Fruit fly (Drosophila melanogaster): Measurements from ENCODE around the gene CG5561.

- TF ChIP-seq Mnt (GFP tag; optimal IDR thresholded peaks at IDR 0.05), result no peak
- TF ChIP-seq CG14711 (tag; optimal IDR thresholded peaks at IDR 0.05), result no peak
- TF ChIP-seq toe (GFP tag; optimal IDR thresholded peaks at IDR 0.05), result no peak
- TF ChIP-seq bab1 (GFP tag; optimal IDR thresholded peaks at IDR 0.05), result no peak
- no peak for TF ChIP-seq kay (GFP tag; ENCODE audit: borderline replicate concordance)
- no peak for TF ChIP-seq cic (GFP tag; optimal IDR thresholded peaks at IDR 0.05)
- TF ChIP-seq cnc (optimal IDR thresholded peaks at IDR 0.05), result no peak
- no peak for TF ChIP-seq Clk (GFP tag; optimal IDR thresholded peaks at IDR 0.05)
- no peak for TF ChIP-seq CG7101 (tag; optimal IDR thresholded peaks at IDR 0.05)
- TF ChIP-seq pad (GFP tag; optimal IDR thresholded peaks at IDR 0.05), result no peak
- TF ChIP-seq ovo (GFP tag; optimal IDR thresholded peaks at IDR 0.05), result no peak
- no peak for TF ChIP-seq CG1620 (GFP tag; optimal IDR thresholded peaks at IDR 0.05)
- no peak for TF ChIP-seq tj (GFP tag; optimal IDR thresholded peaks at IDR 0.05)
- no peak for TF ChIP-seq Hr96 (GFP tag; optimal IDR thresholded peaks at IDR 0.05)
Observed at dm6 chr2L:1386512-1386911, 32.6 kb upstream of the CG5561 start.
